Fruit fly (Drosophila melanogaster) whole organism, embryonic: ENCODE results near the gene Sr-CI.
A peak's percentile ranks its signal among the peaks of the same experiment; 100 is the strongest.

Experiments
- CG10274 ChIP-seq: fragments of 200-800 bp; sonication (Bioruptor generic); optimal IDR thresholded peaks from 3 replicates; lab custom pipeline; 2017; ENCODE audit warnings: missing biosample characterization, mild to moderate bottlenecking, missing genetic modification characterization
- CG13287 ChIP-seq: fragments of 200-800 bp; sonication (Bioruptor generic); IDR thresholded peaks from 2 replicates; pipeline ENCODE4 v1.3.6; 2022; ENCODE audit warnings: missing biosample characterization, missing genetic modification characterization; ENCODE audit not compliant: partially characterized antibody
- CG13894 ChIP-seq: fragments of 200-800 bp; sonication (Bioruptor generic); optimal IDR thresholded peaks from 3 replicates; lab custom pipeline; 2018; ENCODE audit warnings: missing biosample characterization, mild to moderate bottlenecking, missing genetic modification characterization, moderate library complexity
- CG14050 ChIP-seq: fragments of 200-800 bp; sonication (Bioruptor generic); IDR thresholded peaks from 3 replicates; pipeline ENCODE4 v1.3.6; 2022; ENCODE audit warnings: missing biosample characterization, missing genetic modification characterization
- CG16863 ChIP-seq: fragments of 200-800 bp; sonication (Bioruptor generic); optimal IDR thresholded peaks from 3 replicates; lab custom pipeline; 2016; ENCODE audit warnings: missing biosample characterization, missing genetic modification characterization
- CG17361 ChIP-seq: fragments of 200-800 bp; sonication (Bioruptor generic); IDR thresholded peaks from 3 replicates; pipeline ENCODE4 v1.3.6; 2022; ENCODE audit warnings: missing biosample characterization, missing genetic modification characterization
- CG2120 ChIP-seq: fragments of 200-800 bp; sonication (Bioruptor generic); optimal IDR thresholded peaks from 3 replicates; lab custom pipeline; 2016; ENCODE audit warnings: missing biosample characterization, missing genetic modification characterization
- CG2129 ChIP-seq: fragments of 200-800 bp; sonication (Bioruptor generic); IDR thresholded peaks from 2 replicates; pipeline ENCODE4 v1.3.6; 2022; ENCODE audit warnings: missing biosample characterization, missing genetic modification characterization; ENCODE audit not compliant: partially characterized antibody
- CG30020 ChIP-seq: fragments of 200-800 bp; optimal IDR thresholded peaks from 2 replicates; lab custom pipeline; 2019; ENCODE audit warnings: missing biosample characterization, mild to moderate bottlenecking, missing genetic modification characterization, moderate library complexity
- CG31388 ChIP-seq: fragments of 200-800 bp; sonication (Bioruptor generic); optimal IDR thresholded peaks from 2 replicates; lab custom pipeline; 2016; ENCODE audit warnings: missing biosample characterization, missing genetic modification characterization
- CG3407 ChIP-seq: fragments of 200-800 bp; sonication (Bioruptor generic); optimal IDR thresholded peaks from 2 replicates; lab custom pipeline; 2018; ENCODE audit warnings: missing biosample characterization, mild to moderate bottlenecking, missing genetic modification characterization
- CG3838 ChIP-seq: fragments of 200-800 bp; sonication (Bioruptor generic); optimal IDR thresholded peaks from 3 replicates; lab custom pipeline; 2016; ENCODE audit warnings: missing biosample characterization, missing genetic modification characterization
- CG7357 ChIP-seq: fragments of 200-800 bp; sonication (Bioruptor generic); IDR thresholded peaks from 3 replicates; pipeline ENCODE4 v1.3.6; 2022; ENCODE audit warnings: missing biosample characterization, missing genetic modification characterization
- CG7556 ChIP-seq: fragments of 200-800 bp; sonication (Bioruptor generic); optimal IDR thresholded peaks from 2 replicates; lab custom pipeline; 2017; ENCODE audit warnings: missing biosample characterization, mild to moderate bottlenecking, missing genetic modification characterization
- CG7928 ChIP-seq: fragments of 200-800 bp; sonication (Bioruptor generic); optimal IDR thresholded peaks from 2 replicates; lab custom pipeline; 2017; ENCODE audit warnings: missing biosample characterization, mild to moderate bottlenecking, missing genetic modification characterization
- CG8765 ChIP-seq: fragments of 200-800 bp; sonication (Bioruptor generic); IDR thresholded peaks from 2 replicates; pipeline ENCODE4 v1.3.6; 2022; ENCODE audit warnings: missing biosample characterization, missing genetic modification characterization
- CG9727 ChIP-seq: fragments of 200-800 bp; sonication (Bioruptor generic); optimal IDR thresholded peaks from 3 replicates; lab custom pipeline; 2017; ENCODE audit warnings: missing biosample characterization, mild to moderate bottlenecking, missing genetic modification characterization
- CHES-1-like ChIP-seq: fragments of 200-800 bp; sonication (Bioruptor generic); optimal IDR thresholded peaks from 2 replicates; lab custom pipeline; 2016; ENCODE audit warnings: missing biosample characterization, missing genetic modification characterization
- CrebB ChIP-seq: fragments of 200-800 bp; sonication (Bioruptor generic); optimal IDR thresholded peaks from 3 replicates; lab custom pipeline; 2018; ENCODE audit warnings: missing biosample characterization, mild to moderate bottlenecking, missing genetic modification characterization
- Dbx ChIP-seq: fragments of 200-800 bp; sonication (Bioruptor generic); IDR thresholded peaks from 3 replicates; pipeline ENCODE4 v1.3.6; 2022; ENCODE audit warnings: missing biosample characterization, missing genetic modification characterization
- Dek ChIP-seq: fragments of 200-800 bp; sonication (Bioruptor generic); optimal IDR thresholded peaks from 3 replicates; lab custom pipeline; 2019; ENCODE audit warnings: missing biosample characterization, mild to moderate bottlenecking, missing genetic modification characterization, moderate library complexity
- ERR ChIP-seq: fragments of 200-800 bp; sonication (Bioruptor generic); optimal IDR thresholded peaks from 2 replicates; lab custom pipeline; 2016; ENCODE audit warnings: missing biosample characterization, missing genetic modification characterization
- Hand ChIP-seq: fragments of 200-800 bp; sonication (Bioruptor generic); optimal IDR thresholded peaks from 2 replicates; lab custom pipeline; 2017; ENCODE audit warnings: mild to moderate bottlenecking, missing biosample characterization, missing genetic modification reagents, missing genetic modification characterization
- HmgD ChIP-seq: fragments of 200-800 bp; sonication (Bioruptor generic); optimal IDR thresholded peaks from 3 replicates; lab custom pipeline; 2016; ENCODE audit warnings: missing biosample characterization, missing genetic modification characterization
- Hr51 ChIP-seq, 2 experiments: fragments of 200-800 bp; sonication (Bioruptor generic); optimal IDR thresholded peaks; 2 replicates in 1 of 2; 3 replicates in 1 of 2; lab custom pipeline; 2016 to 2018; ENCODE audit warnings: missing biosample characterization in 2 of 2, missing genetic modification characterization in 2 of 2, mild to moderate bottlenecking in 1 of 2, moderate library complexity in 1 of 2
- Hsf ChIP-seq: fragments of 200-800 bp; sonication (Bioruptor generic); optimal IDR thresholded peaks from 3 replicates; lab custom pipeline; 2016; ENCODE audit warnings: missing biosample characterization, missing genetic modification characterization
- NfI ChIP-seq: fragments of 200-800 bp; sonication (Bioruptor generic); optimal IDR thresholded peaks from 3 replicates; lab custom pipeline; 2018; ENCODE audit warnings: missing biosample characterization, mild to moderate bottlenecking, missing genetic modification characterization, moderate library complexity
- Ptx1 ChIP-seq: fragments of 200-800 bp; sonication (Bioruptor generic); IDR thresholded peaks from 2 replicates; pipeline ENCODE4 v1.3.6; 2022; ENCODE audit warnings: missing biosample characterization, missing genetic modification characterization
- Vsx1 ChIP-seq: fragments of 200-800 bp; sonication (Bioruptor generic); optimal IDR thresholded peaks from 2 replicates; lab custom pipeline; 2017; ENCODE audit warnings: missing biosample characterization, mild to moderate bottlenecking, missing genetic modification characterization, missing genetic modification reagents
- YL-1 ChIP-seq: fragments of 200-800 bp; sonication (Bioruptor generic); optimal IDR thresholded peaks from 3 replicates; lab custom pipeline; 2017; ENCODE audit warnings: missing biosample characterization, mild to moderate bottlenecking, missing genetic modification characterization
- ab ChIP-seq: fragments of 200-800 bp; sonication (Bioruptor generic); optimal IDR thresholded peaks from 2 replicates; lab custom pipeline; 2016; ENCODE audit warnings: missing biosample characterization, missing genetic modification characterization
- bab2 ChIP-seq: fragments of 200-800 bp; sonication (Bioruptor generic); optimal IDR thresholded peaks from 2 replicates; lab custom pipeline; 2016; ENCODE audit warnings: missing biosample characterization, missing genetic modification characterization
- br ChIP-seq: fragments of >200 bp; optimal IDR thresholded peaks from 2 replicates; lab custom pipeline; 2017
- cato ChIP-seq: fragments of 200-800 bp; sonication (Bioruptor generic); optimal IDR thresholded peaks from 2 replicates; lab custom pipeline; 2016; ENCODE audit warnings: missing biosample characterization, missing genetic modification characterization, borderline replicate concordance
- chif ChIP-seq, 2 experiments: fragments of 200-800 bp; sonication (Bioruptor generic); optimal IDR thresholded peaks; 3 replicates each; lab custom pipeline; 2016; ENCODE audit warnings: missing biosample characterization in 2 of 2, missing genetic modification characterization in 2 of 2
- crp ChIP-seq, 2 experiments: fragments of 200-800 bp; sonication (Bioruptor generic); optimal IDR thresholded peaks; 2 replicates in 1 of 2; 3 replicates in 1 of 2; lab custom pipeline; 2017; ENCODE audit warnings: missing biosample characterization in 2 of 2, missing genetic modification characterization in 2 of 2, mild to moderate bottlenecking in 1 of 2, moderate library complexity in 1 of 2
- dati ChIP-seq: fragments of 200-800 bp; sonication (Bioruptor generic); IDR thresholded peaks from 2 replicates; pipeline ENCODE4 v1.3.6; 2022; ENCODE audit warnings: missing biosample characterization, missing genetic modification characterization
- emc ChIP-seq: fragments of 200-800 bp; sonication (Bioruptor generic); optimal IDR thresholded peaks from 2 replicates; lab custom pipeline; 2016; ENCODE audit warnings: missing biosample characterization, missing genetic modification characterization
- grau ChIP-seq: fragments of 200-800 bp; optimal IDR thresholded peaks from 3 replicates; lab custom pipeline; 2019; ENCODE audit warnings: missing biosample characterization, mild to moderate bottlenecking, missing genetic modification characterization, moderate library complexity
- gsb-n ChIP-seq: fragments of 200-800 bp; sonication (Bioruptor generic); optimal IDR thresholded peaks from 3 replicates; lab custom pipeline; 2018; ENCODE audit warnings: missing biosample characterization, mild to moderate bottlenecking, missing genetic modification characterization
- hbn ChIP-seq: fragments of 200-800 bp; sonication (Bioruptor generic); IDR thresholded peaks from 2 replicates; pipeline ENCODE4 v1.3.6; 2022; ENCODE audit warnings: missing biosample characterization, missing genetic modification characterization; ENCODE audit not compliant: partially characterized antibody
- inv ChIP-seq: fragments of 200-800 bp; sonication (Bioruptor generic); IDR thresholded peaks from 2 replicates; pipeline ENCODE4 v1.3.6; 2022; ENCODE audit warnings: missing biosample characterization, missing genetic modification characterization; ENCODE audit not compliant: partially characterized antibody
- lov ChIP-seq, 2 experiments: fragments of 200-800 bp in 1 of 2; fragments of >200 bp in 1 of 2; sonication (Bioruptor generic) in 1 of 2; IDR thresholded peaks in 1 of 2; optimal IDR thresholded peaks in 1 of 2; 2 replicates in 1 of 2; 3 replicates in 1 of 2; pipeline versions ENCODE4 v1.3.6 to Lab custom; 2017 to 2022; ENCODE audit warnings: missing biosample characterization in 1 of 2, missing genetic modification characterization in 1 of 2
- mirr ChIP-seq: fragments of 200-800 bp; sonication (Bioruptor generic); optimal IDR thresholded peaks from 3 replicates; lab custom pipeline; 2018; ENCODE audit warnings: missing biosample characterization, mild to moderate bottlenecking, missing genetic modification characterization
- pho ChIP-seq: fragments of 200-800 bp; sonication (Bioruptor generic); optimal IDR thresholded peaks from 2 replicates; lab custom pipeline; 2016; ENCODE audit warnings: missing biosample characterization, missing genetic modification characterization
- pzg ChIP-seq: fragments of 200-800 bp; sonication (Bioruptor generic); optimal IDR thresholded peaks from 3 replicates; lab custom pipeline; 2018; ENCODE audit warnings: missing biosample characterization, mild to moderate bottlenecking, missing genetic modification characterization, moderate library complexity
- salm ChIP-seq: fragments of 200-800 bp; sonication (Bioruptor generic); optimal IDR thresholded peaks from 2 replicates; lab custom pipeline; 2018; ENCODE audit warnings: missing biosample characterization, mild to moderate bottlenecking, missing genetic modification characterization
- so ChIP-seq: fragments of 200-800 bp; sonication (Bioruptor generic); IDR thresholded peaks from 3 replicates; pipeline ENCODE4 v1.3.6; 2022; ENCODE audit warnings: missing biosample characterization, missing genetic modification characterization
- tap ChIP-seq: fragments of 200-800 bp; optimal IDR thresholded peaks from 3 replicates; lab custom pipeline; 2019; ENCODE audit warnings: missing biosample characterization, mild to moderate bottlenecking, missing genetic modification characterization, moderate library complexity
- yki ChIP-seq: fragments of >200 bp; optimal IDR thresholded peaks from 3 replicates; lab custom pipeline; 2018

Sr-CI gene

DNA sequence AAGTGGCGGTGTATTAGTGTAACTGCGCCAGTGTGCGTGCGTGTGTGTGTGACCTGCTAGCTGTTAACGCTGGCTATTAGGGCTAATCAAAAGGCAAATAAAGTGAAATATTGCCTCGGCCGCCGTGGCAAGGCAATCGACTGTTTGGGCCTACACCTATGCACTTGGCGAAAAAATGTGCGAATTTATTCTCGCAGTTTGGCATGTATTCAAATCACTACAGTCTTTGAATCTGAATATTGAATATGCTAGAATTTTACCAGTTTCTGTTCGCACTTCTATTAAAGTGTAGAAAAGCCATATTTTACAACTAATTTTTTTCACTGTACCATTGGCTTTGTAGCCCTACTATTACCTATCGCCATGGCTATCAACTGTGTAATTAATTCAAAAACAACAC lies 40.7 kb upstream of the Sr-CI start (continued):
- TF ChIP-seq CrebB (peak; percentile 84), CG7556 (GFP tag; lab: Kevin White, UChicago) (peak; percentile 66), cato (peak; percentile 78), CG9727 (GFP tag; lab: Kevin White, UChicago) (peak; percentile 32), ERR (GFP tag; lab: Kevin White, UChicago) (no peak), CG3838 (GFP tag; lab: Kevin White, UChicago) (no peak), Vsx1 (peak; percentile 74), so (peak; percentile 85), yki (lab: Kevin White, UChicago) (no peak), grau (tag; lab: Kevin White, UChicago) (peak; percentile 66), dati (0 out of 2 replicates have a peak, but pooled peaks have one; percentile 32), hbn (GFP tag; lab: Robert Waterston, UW) (no peak), pzg (GFP tag; lab: Kevin White, UChicago) (no peak), emc (no peak), Hr51 (GFP tag; optimal IDR thresholded peaks at IDR 0.05; lab: Kevin White, UChicago) (peak; percentile 29 to 76), salm (tag; lab: Kevin White, UChicago) (peak; percentile 51), CG2129 (no peak), HmgD (GFP tag; lab: Kevin White, UChicago) (no peak), CG17361 (GFP tag; lab: Robert Waterston, UW) (peak; percentile 52), NfI (peak; percentile 78), CG7357 (GFP tag; lab: Robert Waterston, UW) (peak; percentile 80), Ptx1 (GFP tag; lab: Robert Waterston, UW) (peak; percentile 94), CG8765 (GFP tag; lab: Robert Waterston, UW) (0 out of 2 replicates have a peak, but pooled peaks have one; percentile 24), CG14050 (peak; percentile 82), CG3407 (GFP tag; lab: Kevin White, UChicago) (peak; percentile 72), CG2120 (peak; percentile 73), CG10274 (GFP tag; lab: Kevin White, UChicago) (peak; percentile 31), ab (peak; percentile 59), gsb-n (tag; lab: Kevin White, UChicago) (peak; percentile 18), inv (GFP tag; lab: Robert Waterston, UW) (no peak), Dbx (GFP tag; lab: Robert Waterston, UW) (peak; percentile 61; the same call in 2 of the 3 replicates), CHES-1-like (GFP tag; lab: Kevin White, UChicago) (peak; percentile 66), bab2 (GFP tag; lab: Kevin White, UChicago) (peak; percentile 44), mirr (GFP tag; lab: Kevin White, UChicago) (peak; percentile 18), Hsf (peak; percentile 59), CG13287 (GFP tag; lab: Robert Waterston, UW) (no peak), chif (GFP tag; optimal IDR thresholded peaks at IDR 0.05; lab: Kevin White, UChicago) (peak; percentile 82 to 90), CG31388 (GFP tag; lab: Kevin White, UChicago) (peak; percentile 23), crp (GFP tag; optimal IDR thresholded peaks at IDR 0.05; lab: Kevin White, UChicago) (no peak), CG16863 (peak; percentile 74), CG7928 (no peak), tap (tag; lab: Kevin White, UChicago) (peak; percentile 56), pho (GFP tag; lab: Kevin White, UChicago) (peak; percentile 48), Hand (GFP tag; lab: Kevin White, UChicago) (peak; percentile 61), Dek (tag; lab: Kevin White, UChicago) (peak; percentile 70), br (lab: Kevin White, UChicago) (no peak), YL-1 (peak; percentile 3), lov (optimal IDR thresholded peaks at IDR 0.05; lab: Kevin White, UChicago) (no peak), lov (GFP tag; IDR thresholded peaks at IDR 0.05; lab: Robert Waterston, UW) (peak; percentile 79; the same call in 2 of the 3 replicates), CG30020 (tag; lab: Kevin White, UChicago) (no peak), CG13894 (no peak)
